Worm (Caenorhabditis elegans) whole organism, L4 larva: Measurements from ENCODE around the gene F28F5.4.

Source experiments
- D1046.2 ChIP-seq: fragments of 200-800 bp; sonication (Bioruptor generic); IDR thresholded peaks from 2 replicates; pipeline ENCODE4 v1.3.6; 2022; ENCODE audit warnings: missing genetic modification characterization, missing compliant biosample characterization
- F26F4.8 ChIP-seq: fragments of 200-800 bp; sonication (Bioruptor generic); conservative IDR thresholded peaks from 2 replicates; pipeline ENCODE4 v1.3.6; 2022; ENCODE audit warnings: missing genetic modification characterization, missing compliant biosample characterization
- F37D6.2 ChIP-seq: sonication (generic microtip); optimal IDR thresholded peaks from 2 replicates; lab custom pipeline; 2016; ENCODE audit warnings: mild to moderate bottlenecking, missing genetic modification characterization, missing compliant biosample characterization
- T20F7.1 ChIP-seq: fragments of 200-800 bp; sonication (Bioruptor generic); optimal IDR thresholded peaks from 2 replicates; lab custom pipeline; 2018; ENCODE audit warnings: mild to moderate bottlenecking, missing genetic modification characterization, missing compliant biosample characterization
- Y48G9A.11 ChIP-seq: fragments of 200-800 bp; sonication (Bioruptor generic); IDR thresholded peaks from 2 replicates; pipeline ENCODE4 v1.3.6; 2022; ENCODE audit warnings: missing genetic modification reagents, missing genetic modification characterization, missing compliant biosample characterization
- ZK337.2 ChIP-seq: fragments of 200-800 bp; sonication (Bioruptor generic); IDR thresholded peaks from 2 replicates; pipeline ENCODE4 v1.3.6; 2022; ENCODE audit warnings: missing genetic modification reagents, missing genetic modification characterization, missing compliant biosample characterization
- aha-1 ChIP-seq: fragments of 150-350 bp; peaks from one replicate; lab custom pipeline; 2014; ENCODE audit warnings: missing biosample characterization, missing genetic modification characterization
- aly-2 ChIP-seq: sonication (generic microtip); optimal IDR thresholded peaks from 2 replicates; lab custom pipeline; 2018; ENCODE audit warnings: missing biosample characterization, missing genetic modification characterization
- arid-1 ChIP-seq: fragments of 200-800 bp; sonication (Bioruptor generic); conservative IDR thresholded peaks from 2 replicates; pipeline ENCODE4 v1.3.6; 2022; ENCODE audit warnings: missing genetic modification reagents, missing genetic modification characterization, missing compliant biosample characterization
- attf-4 ChIP-seq: sonication (generic microtip); optimal IDR thresholded peaks from 3 replicates; lab custom pipeline; 2017; ENCODE audit warnings: missing biosample characterization, missing genetic modification characterization
- ceh-28 ChIP-seq: fragments of 150-350 bp; optimal IDR thresholded peaks from 2 replicates; lab custom pipeline; 2014; ENCODE audit warnings: missing biosample characterization, missing genetic modification reagents, missing genetic modification characterization
- ceh-62 ChIP-seq: sonication (generic microtip); optimal IDR thresholded peaks from 2 replicates; lab custom pipeline; 2017; ENCODE audit warnings: missing biosample characterization, missing genetic modification characterization
- cey-2 ChIP-seq: sonication (generic microtip); optimal IDR thresholded peaks from 3 replicates; lab custom pipeline; 2017; ENCODE audit warnings: missing genetic modification characterization, mild to moderate bottlenecking, missing compliant biosample characterization, antibody characterized with exemption, borderline replicate concordance; ENCODE audit not compliant: insufficient read depth
- daf-12 ChIP-seq: fragments of 150-350 bp; optimal IDR thresholded peaks from 2 replicates; lab custom pipeline; 2014; ENCODE audit warnings: missing biosample characterization, missing genetic modification reagents, missing genetic modification characterization
- daf-19 ChIP-seq: fragments of 200-800 bp; sonication (Bioruptor generic); conservative IDR thresholded peaks from 2 replicates; pipeline ENCODE4 v1.3.6; 2022; ENCODE audit warnings: missing genetic modification characterization, missing compliant biosample characterization
- daf-8 ChIP-seq: fragments of 200-800 bp; sonication (Bioruptor generic); IDR thresholded peaks from 2 replicates; pipeline ENCODE4 v1.3.6; 2022; ENCODE audit warnings: missing genetic modification characterization, missing compliant biosample characterization
- dmd-6 ChIP-seq: fragments of 200-800 bp; sonication (Bioruptor generic); IDR thresholded peaks from 2 replicates; pipeline ENCODE4 v1.3.6; 2022; ENCODE audit warnings: missing genetic modification reagents, missing genetic modification characterization, missing compliant biosample characterization
- dmd-8 ChIP-seq: fragments of 200-800 bp; sonication (Bioruptor generic); IDR thresholded peaks from 2 replicates; pipeline ENCODE4 v1.3.6; 2022; ENCODE audit warnings: missing genetic modification characterization, missing compliant biosample characterization
- duxl-1 ChIP-seq: sonication (generic microtip); optimal IDR thresholded peaks from 2 replicates; lab custom pipeline; 2016; ENCODE audit warnings: mild to moderate bottlenecking, missing genetic modification characterization, moderate library complexity, missing compliant biosample characterization; ENCODE audit not compliant: poor library complexity
- dve-1 ChIP-seq: sonication (generic microtip); optimal IDR thresholded peaks from 2 replicates; lab custom pipeline; 2017; ENCODE audit warnings: antibody characterized with exemption, mild to moderate bottlenecking, missing genetic modification characterization, missing compliant biosample characterization; ENCODE audit not compliant: insufficient read depth
- egl-43 ChIP-seq: fragments of 200-800 bp; sonication (Bioruptor generic); IDR thresholded peaks from 2 replicates; pipeline ENCODE4 v1.3.6; 2022; ENCODE audit warnings: missing genetic modification reagents, missing genetic modification characterization, missing compliant biosample characterization
- fkh-10 ChIP-seq: fragments of 150-350 bp; optimal IDR thresholded peaks from 2 replicates; lab custom pipeline; 2014; ENCODE audit warnings: missing biosample characterization, missing genetic modification reagents, missing genetic modification characterization
- gei-8 ChIP-seq: fragments of 200-800 bp; sonication (Bioruptor generic); optimal IDR thresholded peaks from 2 replicates; lab custom pipeline; 2018; ENCODE audit warnings: mild to moderate bottlenecking, missing genetic modification characterization, missing compliant biosample characterization
- hmg-1.1 ChIP-seq: fragments of 200-800 bp; sonication (Bioruptor generic); IDR thresholded peaks from 2 replicates; pipeline ENCODE4 v1.3.6; 2022; ENCODE audit warnings: missing genetic modification reagents, missing genetic modification characterization, missing compliant biosample characterization
- lim-7 ChIP-seq: fragments of 200-800 bp; sonication (Bioruptor generic); IDR thresholded peaks from 2 replicates; pipeline ENCODE4 v1.3.6; 2022; ENCODE audit warnings: missing genetic modification characterization, missing compliant biosample characterization
- lin-1 ChIP-seq: fragments of 200-800 bp; sonication (Bioruptor generic); IDR thresholded peaks from 2 replicates; pipeline ENCODE4 v1.3.6; 2022; ENCODE audit warnings: missing genetic modification reagents, missing genetic modification characterization, missing compliant biosample characterization
- lin-15B ChIP-seq: fragments of 150-350 bp; sonication (generic microtip); optimal IDR thresholded peaks from 3 replicates; lab custom pipeline; 2014; ENCODE audit warnings: missing biosample characterization, missing genetic modification characterization
- lin-29 ChIP-seq: fragments of 200-800 bp; sonication (Bioruptor generic); IDR thresholded peaks from 2 replicates; pipeline ENCODE4 v1.3.6; 2022; ENCODE audit warnings: missing genetic modification reagents, missing genetic modification characterization, missing compliant biosample characterization
- lir-3 ChIP-seq: sonication (generic microtip); optimal IDR thresholded peaks from 2 replicates; lab custom pipeline; 2016; ENCODE audit warnings: mild to moderate bottlenecking, missing genetic modification characterization, missing compliant biosample characterization
- lsy-2 ChIP-seq, 2 experiments: fragments of 150-350 bp in 1 of 2; sonication (generic microtip) in 1 of 2; optimal IDR thresholded peaks; 2 replicates each; lab custom pipeline; 2014 to 2017; ENCODE audit warnings: missing biosample characterization in 2 of 2, missing genetic modification characterization in 2 of 2
- madf-5 ChIP-seq, 2 experiments: fragments of 200-800 bp; sonication (Bioruptor generic); IDR thresholded peaks; 2 replicates each; pipeline ENCODE4 v1.3.6; 2022; ENCODE audit warnings: missing compliant biosample characterization in 2 of 2, missing genetic modification characterization in 2 of 2
- mdl-1 ChIP-seq, 2 experiments: fragments of 150-350 bp in 1 of 2; sonication (generic microtip) in 1 of 2; optimal IDR thresholded peaks; 2 replicates each; lab custom pipeline; 2014 to 2017; ENCODE audit warnings: missing biosample characterization in 2 of 2, missing genetic modification characterization in 2 of 2
- mdt-29 ChIP-seq: fragments of 200-800 bp; sonication (Bioruptor generic); IDR thresholded peaks from 2 replicates; pipeline ENCODE4 v1.3.6; 2022; ENCODE audit warnings: missing genetic modification reagents, missing genetic modification characterization, missing compliant biosample characterization
- mxl-2 ChIP-seq: fragments of 200-800 bp; sonication (Bioruptor generic); conservative IDR thresholded peaks from 2 replicates; pipeline ENCODE4 v1.3.6; 2022; ENCODE audit warnings: missing genetic modification reagents, missing genetic modification characterization, missing compliant biosample characterization
- mxl-3 ChIP-seq: fragments of 200-800 bp; sonication (Bioruptor generic); optimal IDR thresholded peaks from 2 replicates; lab custom pipeline; 2018; ENCODE audit warnings: mild to moderate bottlenecking, missing genetic modification characterization, missing compliant biosample characterization
- nhr-102 ChIP-seq: sonication (generic microtip); optimal IDR thresholded peaks from 2 replicates; lab custom pipeline; 2016; ENCODE audit warnings: mild to moderate bottlenecking, missing genetic modification characterization, moderate library complexity, missing compliant biosample characterization
- nhr-237 ChIP-seq: sonication (generic microtip); optimal IDR thresholded peaks from 2 replicates; lab custom pipeline; 2017; ENCODE audit warnings: missing biosample characterization, missing genetic modification characterization
- nhr-41 ChIP-seq: fragments of 200-800 bp; sonication (Bioruptor generic); IDR thresholded peaks from 2 replicates; pipeline ENCODE4 v1.3.6; 2022; ENCODE audit warnings: missing genetic modification reagents, missing genetic modification characterization, missing compliant biosample characterization
- nhr-48 ChIP-seq: sonication (generic microtip); optimal IDR thresholded peaks from 2 replicates; lab custom pipeline; 2016; ENCODE audit warnings: mild to moderate bottlenecking, missing genetic modification characterization, missing compliant biosample characterization
- pqm-1 ChIP-seq: sonication (generic microtip); optimal IDR thresholded peaks from 2 replicates; lab custom pipeline; 2017; ENCODE audit warnings: missing biosample characterization, missing genetic modification characterization
- rbr-2 ChIP-seq: sonication (generic microtip); optimal IDR thresholded peaks from 2 replicates; lab custom pipeline; 2016; ENCODE audit warnings: missing genotype, missing genetic modification characterization, missing compliant biosample characterization
- saeg-2 ChIP-seq: fragments of 200-800 bp; sonication (Bioruptor generic); IDR thresholded peaks from 2 replicates; pipeline ENCODE4 v1.3.6; 2022; ENCODE audit warnings: missing genetic modification reagents, missing genetic modification characterization, missing compliant biosample characterization
- sdz-12 ChIP-seq: fragments of 200-800 bp; sonication (Bioruptor generic); optimal IDR thresholded peaks from 2 replicates; lab custom pipeline; 2018; ENCODE audit warnings: mild to moderate bottlenecking, missing genetic modification characterization, missing compliant biosample characterization
- set-16 ChIP-seq: fragments of 200-800 bp; sonication (Bioruptor generic); IDR thresholded peaks from 2 replicates; pipeline ENCODE4 v1.3.6; 2022; ENCODE audit warnings: missing genetic modification reagents, missing genetic modification characterization, missing compliant biosample characterization
- spr-1 ChIP-seq: sonication (generic microtip); optimal IDR thresholded peaks from 2 replicates; lab custom pipeline; 2016; ENCODE audit warnings: mild to moderate bottlenecking, missing genetic modification characterization, missing compliant biosample characterization
- spr-3 ChIP-seq: fragments of 200-800 bp; sonication (Bioruptor generic); optimal IDR thresholded peaks from 2 replicates; lab custom pipeline; 2018; ENCODE audit warnings: mild to moderate bottlenecking, missing genetic modification characterization, missing compliant biosample characterization
- tra-1 ChIP-seq: fragments of 200-800 bp; sonication (Bioruptor generic); IDR thresholded peaks from 2 replicates; pipeline ENCODE4 v1.3.6; 2022; ENCODE audit warnings: missing genetic modification reagents, missing genetic modification characterization, missing compliant biosample characterization
- unc-130 ChIP-seq: sonication (generic microtip); optimal IDR thresholded peaks from 2 replicates; lab custom pipeline; 2016; ENCODE audit warnings: missing genetic modification reagents, missing genetic modification characterization, missing compliant biosample characterization
- unc-62 ChIP-seq, 3 experiments: fragments of 150-350 bp in 1 of 3; sonication (generic microtip); optimal IDR thresholded peaks in 2 of 3; peaks in 1 of 3; 1 replicate in 1 of 3; 2 replicates in 2 of 3; lab custom pipeline; 2014 to 2017; ENCODE audit warnings: missing biosample characterization in 3 of 3, missing genetic modification characterization in 3 of 3, missing genetic modification reagents in 3 of 3, missing genotype in 1 of 3
- ztf-7 ChIP-seq: fragments of 150-350 bp; optimal IDR thresholded peaks from 2 replicates; lab custom pipeline; 2014; ENCODE audit warnings: missing biosample characterization, missing genetic modification characterization

F28F5.4 gene

DNA sequence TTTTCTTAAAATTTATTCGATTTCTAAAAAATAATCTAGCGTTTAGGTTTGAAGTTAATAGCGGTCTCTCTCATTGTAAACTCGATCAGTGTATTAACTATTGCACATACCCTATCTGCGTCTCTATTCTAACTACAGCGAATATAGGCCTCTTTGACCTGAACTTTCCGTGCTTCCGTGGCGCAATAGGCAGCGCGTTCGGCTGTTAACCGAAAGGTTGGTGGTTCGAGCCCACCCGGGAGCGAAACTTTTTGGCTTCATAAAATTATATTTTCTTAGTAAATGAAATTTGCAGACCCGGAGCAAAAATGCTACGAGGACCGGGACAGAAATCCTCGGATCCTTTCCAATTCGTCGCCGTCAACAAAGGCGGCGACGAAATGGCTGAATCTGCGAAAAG lies 11.4 kb downstream of the F28F5.4 start (continued):
- peak; percentile 49; the same call in 1 of the 2 replicates for TF ChIP-seq dmd-8 (GFP tag; lab: Robert Waterston, UW)
- no peak for TF ChIP-seq aha-1
- TF ChIP-seq mdt-29 (GFP tag; lab: Robert Waterston, UW): no peak
- peak; percentile 42; the same call in 1 of the 2 replicates for TF ChIP-seq nhr-41 (GFP tag; lab: Robert Waterston, UW)
- no peak for TF ChIP-seq cey-2 (tag; lab: Kevin White, UChicago)
- TF ChIP-seq mxl-3 (GFP tag; lab: Kevin White, UChicago): no peak
- TF ChIP-seq aly-2: no peak
- TF ChIP-seq ceh-28: no peak
- peak; percentile 77 for TF ChIP-seq arid-1 (GFP tag; lab: Robert Waterston, UW)
- peak; percentile 55 for TF ChIP-seq dmd-6 (GFP tag; lab: Robert Waterston, UW)
- TF ChIP-seq mdl-1 (tag; optimal IDR thresholded peaks at IDR 0.05; lab: Kevin White, UChicago): no peak
- no peak for TF ChIP-seq ceh-62 (tag; lab: Kevin White, UChicago)
- TF ChIP-seq spr-1 (tag; lab: Kevin White, UChicago): peak; percentile 10
- TF ChIP-seq madf-5 (GFP tag; IDR thresholded peaks at IDR 0.05; lab: Robert Waterston, UW): no peak
- TF ChIP-seq spr-3 (GFP tag; lab: Kevin White, UChicago): no peak
- TF ChIP-seq nhr-48 (tag; lab: Kevin White, UChicago): no peak
- TF ChIP-seq daf-8 (GFP tag; lab: Robert Waterston, UW): no peak
- no peak for TF ChIP-seq unc-130 (GFP tag; lab: Kevin White, UChicago)
- TF ChIP-seq lin-15B (tag; lab: Kevin White, UChicago): no peak
- TF ChIP-seq mxl-2 (GFP tag; lab: Robert Waterston, UW): no peak
- TF ChIP-seq F26F4.8 (GFP tag; lab: Robert Waterston, UW): no peak
- no peak for TF ChIP-seq lin-29 (GFP tag; lab: Robert Waterston, UW)
- no peak for TF ChIP-seq F37D6.2 (tag; lab: Kevin White, UChicago)
- TF ChIP-seq sdz-12: no peak
- TF ChIP-seq ztf-7: no peak
- TF ChIP-seq ZK337.2 (GFP tag; lab: Robert Waterston, UW): no peak

DNA sequence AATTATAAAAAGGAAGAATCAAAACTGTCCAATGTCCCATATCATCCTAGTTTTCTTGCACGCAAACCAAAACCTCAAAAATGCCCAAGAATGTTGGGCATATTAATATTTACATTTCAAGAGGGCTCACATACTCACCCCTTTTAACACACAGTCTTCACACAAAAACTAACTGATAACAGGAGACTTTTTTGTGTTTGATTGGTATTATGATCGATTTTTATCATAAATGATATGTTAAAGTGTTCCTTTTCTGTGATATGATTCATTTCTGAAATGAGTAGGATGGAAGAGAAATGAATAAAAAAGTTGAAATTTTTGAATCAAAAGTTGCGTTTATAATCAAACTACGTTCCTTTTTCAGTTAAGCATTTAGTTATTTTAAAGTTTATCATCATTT lies 13.7 kb downstream of the F28F5.4 start:
- no peak for TF ChIP-seq lim-7
- no peak for TF ChIP-seq fkh-10 (GFP tag; lab: Kevin White, UChicago)
- TF ChIP-seq Y48G9A.11 (GFP tag; lab: Robert Waterston, UW): no peak
- TF ChIP-seq T20F7.1 (GFP tag; lab: Kevin White, UChicago): no peak
- no peak for TF ChIP-seq madf-5 (GFP tag; IDR thresholded peaks at IDR 0.05; lab: Robert Waterston, UW)
- TF ChIP-seq attf-4 (tag; lab: Kevin White, UChicago): no peak
- no peak for TF ChIP-seq saeg-2
- no peak for TF ChIP-seq unc-62 (GFP tag; optimal IDR thresholded peaks at IDR 0.05 in 1 of 2; lab: Kevin White, UChicago)
- TF ChIP-seq unc-62 (tag; optimal IDR thresholded peaks at IDR 0.05; lab: Kevin White, UChicago): no peak
- no peak for TF ChIP-seq duxl-1 (tag; lab: Kevin White, UChicago)
- no peak for TF ChIP-seq egl-43 (GFP tag; lab: Robert Waterston, UW)
- no peak for TF ChIP-seq lin-15B (tag; lab: Kevin White, UChicago)
- no peak for TF ChIP-seq nhr-237
- TF ChIP-seq daf-19: no peak
- no peak for TF ChIP-seq rbr-2 (tag; lab: Kevin White, UChicago)
- TF ChIP-seq set-16 (GFP tag; lab: Robert Waterston, UW): no peak
- no peak for TF ChIP-seq tra-1 (GFP tag; lab: Robert Waterston, UW)
- peak; percentile 17 for TF ChIP-seq dve-1 (tag; lab: Kevin White, UChicago)
- TF ChIP-seq lsy-2 (tag; optimal IDR thresholded peaks at IDR 0.05; lab: Kevin White, UChicago): no peak
- TF ChIP-seq hmg-1.1 (GFP tag; lab: Robert Waterston, UW): no peak
- no peak for TF ChIP-seq nhr-41 (GFP tag; lab: Robert Waterston, UW)
- TF ChIP-seq pqm-1 (tag; lab: Kevin White, UChicago): peak; percentile 82
- no peak for TF ChIP-seq gei-8 (GFP tag; lab: Kevin White, UChicago)
- no peak for TF ChIP-seq ceh-62 (tag; lab: Kevin White, UChicago)
- no peak for TF ChIP-seq D1046.2
- TF ChIP-seq lir-3 (tag; lab: Kevin White, UChicago): no peak
- no peak for TF ChIP-seq nhr-102 (tag; lab: Kevin White, UChicago)
- no peak for TF ChIP-seq aly-2
- no peak for TF ChIP-seq daf-12 (tag; lab: Kevin White, UChicago)
- no peak for TF ChIP-seq lin-1 (GFP tag; lab: Robert Waterston, UW)
- TF ChIP-seq daf-8 (GFP tag; lab: Robert Waterston, UW): no peak
